Worm (Caenorhabditis elegans): ENCODE data around the gene plpp-1.3.

DNA sequence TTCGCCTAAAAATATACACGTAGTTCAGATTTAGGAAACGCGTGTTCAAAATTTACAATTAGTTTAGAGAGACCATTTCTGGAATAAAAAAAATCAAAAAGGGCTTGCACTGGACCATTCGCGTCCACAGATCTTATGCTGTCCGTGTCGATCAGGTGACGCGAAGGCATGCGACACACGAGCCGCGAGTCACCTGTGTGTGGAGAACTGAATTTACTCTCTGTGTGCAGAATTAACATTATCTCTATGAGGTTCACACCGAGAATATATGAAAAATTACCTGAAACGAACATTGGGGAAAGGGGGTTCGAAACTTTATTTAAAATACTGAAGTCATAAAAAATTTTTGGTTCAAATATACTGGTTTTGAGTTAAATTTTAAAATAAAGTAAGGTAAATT is 32.6 kb downstream of the plpp-1.3 start:
- TF ChIP-seq unc-30 (tag; optimal IDR thresholded peaks at IDR 0.05) (no peak), nhr-84 (tag; optimal IDR thresholded peaks at IDR 0.05) (no peak), lin-35 (GFP tag; optimal IDR thresholded peaks at IDR 0.05) (no peak), C04F5.9 (tag; optimal IDR thresholded peaks at IDR 0.05) (no peak), nhr-19 (GFP tag; conservative IDR thresholded peaks at IDR 0.05) (no peak), lin-39 (tag; optimal IDR thresholded peaks at IDR 0.05) (no peak), elt-3 (tag; optimal IDR thresholded peaks at IDR 0.05) (no peak), isw-1 (GFP tag; IDR thresholded peaks at IDR 0.05) (no peak), lsy-2 (tag; optimal IDR thresholded peaks at IDR 0.05) (no peak), nhr-20 (tag; optimal IDR thresholded peaks at IDR 0.05) (no peak), nhr-28 (tag; optimal IDR thresholded peaks at IDR 0.05) (no peak)
